Fruit fly (Drosophila melanogaster): ENCODE data around the gene Cyp4ae1.

The Cyp4ae1 gene

dm6 chrX:2194208-2195094 is 15.6 kb downstream of the Cyp4ae1 start:
- TF ChIP-seq Trl (optimal IDR thresholded peaks at IDR 0.05) (peak; percentile 62 to 71), Trl (GFP tag; optimal IDR thresholded peaks at IDR 0.05) (no peak), Ptx1 (GFP tag; IDR thresholded peaks at IDR 0.05) (no peak), CG1233 (GFP tag; optimal IDR thresholded peaks at IDR 0.05) (no peak), CG15601 (tag; optimal IDR thresholded peaks at IDR 0.05) (no peak), Ravus (GFP tag; IDR thresholded peaks at IDR 0.05) (no peak), Eip74EF (GFP tag; optimal IDR thresholded peaks at IDR 0.05) (no peak), sim (GFP tag; IDR thresholded peaks at IDR 0.05) (no peak), Myb (GFP tag; optimal IDR thresholded peaks at IDR 0.05) (no peak), CG12155 (GFP tag; optimal IDR thresholded peaks at IDR 0.05) (no peak), CG6654 (GFP tag; optimal IDR thresholded peaks at IDR 0.05) (no peak), CG30020 (tag; optimal IDR thresholded peaks at IDR 0.05) (no peak), chif (GFP tag; optimal IDR thresholded peaks at IDR 0.05) (no peak), CG11456 (GFP tag; IDR thresholded peaks at IDR 0.05) (no peak), CG34376 (GFP tag; optimal IDR thresholded peaks at IDR 0.05) (peak; percentile 58), CG4854 (GFP tag; optimal IDR thresholded peaks at IDR 0.05) (no peak), wdn (GFP tag; IDR thresholded peaks at IDR 0.05) (no peak), sc (optimal IDR thresholded peaks at IDR 0.05) (no peak), sc (GFP tag; optimal IDR thresholded peaks at IDR 0.05) (no peak), sna (GFP tag; IDR thresholded peaks at IDR 0.05; ENCODE audit: partially characterized antibody) (no peak), gce (GFP tag; IDR thresholded peaks at IDR 0.05) (no peak), sr (GFP tag; IDR thresholded peaks at IDR 0.05) (no peak), CG2875 (GFP tag; optimal IDR thresholded peaks at IDR 0.05) (no peak), Aef1 (GFP tag; IDR thresholded peaks at IDR 0.05) (no peak), ssp (GFP tag; IDR thresholded peaks at IDR 0.05) (no peak), H15 (GFP tag; IDR thresholded peaks at IDR 0.05) (no peak), CG11093 (GFP tag; IDR thresholded peaks at IDR 0.05) (no peak), CG12769 (tag; optimal IDR thresholded peaks at IDR 0.05) (peak; percentile 57), CG17802 (tag; optimal IDR thresholded peaks at IDR 0.05) (no peak), CG7556 (GFP tag; optimal IDR thresholded peaks at IDR 0.05) (no peak), ranshi (GFP tag; IDR thresholded peaks at IDR 0.05) (no peak), bcd (GFP tag; optimal IDR thresholded peaks at IDR 0.05) (no peak), HmgD (GFP tag; optimal IDR thresholded peaks at IDR 0.05) (no peak), CG13894 (tag; optimal IDR thresholded peaks at IDR 0.05) (no peak), Atf6 (GFP tag; IDR thresholded peaks at IDR 0.05) (no peak), HLH3B (GFP tag; IDR thresholded peaks at IDR 0.05) (no peak), odd (GFP tag; optimal IDR thresholded peaks at IDR 0.05) (no peak), CG16779 (GFP tag; IDR thresholded peaks at IDR 0.05) (no peak), tgo (GFP tag; IDR thresholded peaks at IDR 0.05) (no peak), ATbp (GFP tag; optimal IDR thresholded peaks at IDR 0.05) (no peak), hbn (GFP tag; IDR thresholded peaks at IDR 0.05; ENCODE audit: partially characterized antibody) (0 out of 2 replicates have a peak, but pooled peaks have one; percentile 17), Gug (GFP tag; IDR thresholded peaks at IDR 0.05) (no peak), CG18011 (GFP tag; optimal IDR thresholded peaks at IDR 0.05) (no peak), CG10366 (GFP tag; IDR thresholded peaks at IDR 0.05) (no peak), CG15514 (GFP tag; optimal IDR thresholded peaks at IDR 0.05) (no peak), CG6765 (GFP tag; optimal IDR thresholded peaks at IDR 0.05) (no peak), CG11560 (tag; IDR thresholded peaks at IDR 0.05) (no peak), repo (GFP tag; optimal IDR thresholded peaks at IDR 0.05) (no peak), CG15696 (tag; optimal IDR thresholded peaks at IDR 0.05) (no peak), Optix (GFP tag; IDR thresholded peaks at IDR 0.05) (no peak), gt (GFP tag; IDR thresholded peaks at IDR 0.05) (no peak)
